Worm (Caenorhabditis elegans) whole organism, early embryonic: Measurements from ENCODE around the gene rnp-9.

Experiments used
- ama-1 ChIP-seq: fragments of 150-350 bp; optimal IDR thresholded peaks from 2 replicates; lab custom pipeline; 2014
- flt-1 ChIP-seq: fragments of 200-800 bp; sonication (Bioruptor generic); IDR thresholded peaks from 2 replicates; pipeline ENCODE4 v1.3.6; 2022; ENCODE audit warnings: missing genetic modification characterization, missing compliant biosample characterization
- tbx-11 ChIP-seq: fragments of 200-800 bp; sonication (Bioruptor generic); IDR thresholded peaks from 2 replicates; pipeline ENCODE4 v1.3.6; 2022; ENCODE audit warnings: missing genetic modification characterization, missing compliant biosample characterization

Gene rnp-9

ce11 chrX:10219184-10219705 is 52.1 kb downstream of the rnp-9 start:
- 0 out of 2 replicates have a peak, but pooled peaks have one; percentile 43 for TF ChIP-seq tbx-11 (GFP tag; lab: Robert Waterston, UW)
- TF ChIP-seq flt-1 (GFP tag; lab: Robert Waterston, UW): no peak
- no peak for TF ChIP-seq ama-1 (lab: Kevin White, UChicago)
